Fruit fly (Drosophila melanogaster): Measurements from ENCODE around the gene SLIRP1.

SLIRP1 gene

dm6 chrX:21319202-21319772 is at the start of gene SLIRP1, which contains the start of gene anox (continued):
- TF ChIP-seq HLH4C (GFP tag; IDR thresholded peaks at IDR 0.05; ENCODE audit: partially characterized antibody), result no peak
- TF ChIP-seq ab (GFP tag; optimal IDR thresholded peaks at IDR 0.05), result no peak
- TF ChIP-seq al (GFP tag; IDR thresholded peaks at IDR 0.05), result peak; percentile 55
- TF ChIP-seq Hr39 (optimal IDR thresholded peaks at IDR 0.05), result no peak
- peak; percentile 88 for TF ChIP-seq lmd (GFP tag; IDR thresholded peaks at IDR 0.05)
- peak; percentile 89 for TF ChIP-seq Sox102F (GFP tag; optimal IDR thresholded peaks at IDR 0.05)
- TF ChIP-seq sr (GFP tag; IDR thresholded peaks at IDR 0.05), result no peak
- TF ChIP-seq CG12391 (tag; optimal IDR thresholded peaks at IDR 0.05), result peak; percentile 93
- peak; percentile 78 to 87 for TF ChIP-seq dpn (GFP tag; optimal IDR thresholded peaks at IDR 0.05)
- peak; percentile 79 for TF ChIP-seq CG7786 (GFP tag; optimal IDR thresholded peaks at IDR 0.05)
- TF ChIP-seq CG12659 (GFP tag; optimal IDR thresholded peaks at IDR 0.05), result peak; percentile 90
- peak; percentile 44; the same call in 1 of the 2 replicates for TF ChIP-seq Gsc (GFP tag; IDR thresholded peaks at IDR 0.05)
- TF ChIP-seq CG6765 (GFP tag; optimal IDR thresholded peaks at IDR 0.05), result peak; percentile 72
- TF ChIP-seq Lhr (GFP tag; optimal IDR thresholded peaks at IDR 0.05), result peak; percentile 67
- peak; percentile 83 for TF ChIP-seq gsb-n (tag; optimal IDR thresholded peaks at IDR 0.05)
- peak; percentile 80 for TF ChIP-seq cato (GFP tag; optimal IDR thresholded peaks at IDR 0.05; ENCODE audit: borderline replicate concordance)
- TF ChIP-seq CG17912 (GFP tag; optimal IDR thresholded peaks at IDR 0.05), result no peak
- TF ChIP-seq wek (GFP tag; optimal IDR thresholded peaks at IDR 0.05), result peak; percentile 27
- TF ChIP-seq CG4730 (GFP tag; IDR thresholded peaks at IDR 0.05), result peak; percentile 75
- TF ChIP-seq Drgx (GFP tag; IDR thresholded peaks at IDR 0.05), result peak; percentile 66
- TF ChIP-seq sqz (GFP tag; optimal IDR thresholded peaks at IDR 0.05), result peak; percentile 59
- no peak for TF ChIP-seq fd102C (GFP tag; optimal IDR thresholded peaks at IDR 0.05)
- TF ChIP-seq CG17186 (GFP tag; optimal IDR thresholded peaks at IDR 0.05), result peak; percentile 99
- peak; percentile 36 for TF ChIP-seq CTCF (GFP tag; optimal IDR thresholded peaks at IDR 0.05)
- TF ChIP-seq CG7928 (GFP tag; optimal IDR thresholded peaks at IDR 0.05), result peak; percentile 55
- peak; percentile 65 for TF ChIP-seq GATAe (GFP tag; conservative IDR thresholded peaks at IDR 0.05)
- TF ChIP-seq luna (GFP tag; optimal IDR thresholded peaks at IDR 0.05), result peak; percentile 56
- peak; percentile 66 for TF ChIP-seq psq (GFP tag; optimal IDR thresholded peaks at IDR 0.05)
- peak; percentile 82 for TF ChIP-seq CHES-1-like (GFP tag; optimal IDR thresholded peaks at IDR 0.05)
- TF ChIP-seq hbn (GFP tag; IDR thresholded peaks at IDR 0.05; ENCODE audit: partially characterized antibody), result no peak
- peak; percentile 92 for TF ChIP-seq dmrt11E (tag; optimal IDR thresholded peaks at IDR 0.05)
- TF ChIP-seq nmo (GFP tag; optimal IDR thresholded peaks at IDR 0.05), result peak; percentile 95
- TF ChIP-seq CG18599 (GFP tag; optimal IDR thresholded peaks at IDR 0.05), result peak; percentile 89
- TF ChIP-seq CG3065 (GFP tag; optimal IDR thresholded peaks at IDR 0.05), result peak; percentile 73
- TF ChIP-seq CG4707 (GFP tag; optimal IDR thresholded peaks at IDR 0.05), result peak; percentile 52
- TF ChIP-seq CG13624 (GFP tag; optimal IDR thresholded peaks at IDR 0.05), result peak; percentile 79
- peak; percentile 66 for TF ChIP-seq CG7987 (GFP tag; optimal IDR thresholded peaks at IDR 0.05)
- TF ChIP-seq Optix (GFP tag; IDR thresholded peaks at IDR 0.05), result no peak
- TF ChIP-seq disco-r (GFP tag; optimal IDR thresholded peaks at IDR 0.05), result peak; percentile 40
- TF ChIP-seq CG32532 (GFP tag; IDR thresholded peaks at IDR 0.05), result peak; percentile 85
- TF ChIP-seq CG16815 (GFP tag; optimal IDR thresholded peaks at IDR 0.05), result peak; percentile 86
- peak; percentile 71 for TF ChIP-seq CG32772 (GFP tag; IDR thresholded peaks at IDR 0.05)
- peak; percentile 90 for TF ChIP-seq Hmr (GFP tag; optimal IDR thresholded peaks at IDR 0.05)
- TF ChIP-seq CG14441 (GFP tag; IDR thresholded peaks at IDR 0.05), result peak; percentile 79
- peak; percentile 79 for TF ChIP-seq Hand (GFP tag; optimal IDR thresholded peaks at IDR 0.05)
- peak; percentile 9 for TF ChIP-seq pfk (GFP tag; optimal IDR thresholded peaks at IDR 0.05)
- peak; percentile 80 for TF ChIP-seq CG18476 (GFP tag; optimal IDR thresholded peaks at IDR 0.05)
- peak; percentile 46; the same call in 1 of the 2 replicates for TF ChIP-seq Poxn (GFP tag; IDR thresholded peaks at IDR 0.05)
- peak; percentile 62 for TF ChIP-seq Ada2b (GFP tag; IDR thresholded peaks at IDR 0.05)
- TF ChIP-seq nerfin-1 (tag; optimal IDR thresholded peaks at IDR 0.05), result peak; percentile 82

Data from whole organism, embryonic.